Worm (Caenorhabditis elegans): ENCODE data around the gene F32D8.3.

DNA sequence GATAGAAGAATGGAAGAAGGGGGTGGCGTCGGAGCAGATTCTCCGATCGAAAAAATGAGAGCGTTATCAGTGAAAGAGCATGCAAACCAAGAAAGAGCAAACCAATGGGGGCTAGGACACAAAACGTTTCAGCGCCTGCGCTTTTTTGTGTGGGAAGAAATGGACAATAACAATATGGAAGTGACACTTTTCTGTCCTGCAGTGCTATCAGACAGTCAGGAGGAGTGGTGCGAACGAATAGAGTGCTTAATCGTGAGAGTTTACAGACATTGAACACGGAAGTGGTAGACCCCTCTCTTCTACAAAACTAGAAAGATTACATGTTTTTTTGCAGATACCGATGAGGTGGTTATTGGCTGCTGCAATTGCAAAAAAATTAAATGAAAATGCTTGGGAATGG, 31.3 kb upstream of the F32D8.3 start:
- TF ChIP-seq lir-3 (tag; optimal IDR thresholded peaks at IDR 0.05) (no peak), sdz-12 (GFP tag; optimal IDR thresholded peaks at IDR 0.05) (no peak), hlh-30 (tag; optimal IDR thresholded peaks at IDR 0.05; ENCODE audit: insufficient read depth) (no peak), nhr-11 (tag; optimal IDR thresholded peaks at IDR 0.05) (no peak), nhr-76 (tag; optimal IDR thresholded peaks at IDR 0.05) (no peak), ama-1 (optimal IDR thresholded peaks at IDR 0.05) (no peak), lin-39 (tag; optimal IDR thresholded peaks at IDR 0.05) (no peak), set-16 (GFP tag; IDR thresholded peaks at IDR 0.05) (no peak), T20F7.1 (GFP tag; optimal IDR thresholded peaks at IDR 0.05) (no peak), daf-8 (GFP tag; IDR thresholded peaks at IDR 0.05) (no peak), unc-130 (GFP tag; optimal IDR thresholded peaks at IDR 0.05) (no peak), nhr-111 (GFP tag; optimal IDR thresholded peaks at IDR 0.05) (no peak), unc-39 (tag; optimal IDR thresholded peaks at IDR 0.05) (no peak), ces-1 (GFP tag; optimal IDR thresholded peaks at IDR 0.05) (no peak)
